Worm (Caenorhabditis elegans) whole organism, late embryonic: ENCODE data around the gene str-263.
"Not testable (repeated sequence)": the region's sequence is repeated elsewhere in the genome, so short reads cannot be mapped to it uniquely, and the experiment has no call there.

Experiments used
- fkh-10 ChIP-seq: fragments of 150-350 bp; optimal IDR thresholded peaks from 2 replicates; lab custom pipeline; 2014; ENCODE audit warnings: missing biosample characterization, missing genetic modification reagents, missing genetic modification characterization
- hlh-15 ChIP-seq: sonication (generic microtip); optimal IDR thresholded peaks from 2 replicates; lab custom pipeline; 2016; ENCODE audit warnings: missing genetic modification characterization, missing compliant biosample characterization
- hlh-30 ChIP-seq: sonication (generic microtip); optimal IDR thresholded peaks from 2 replicates; lab custom pipeline; 2017; ENCODE audit warnings: antibody characterized with exemption, missing genetic modification characterization, missing compliant biosample characterization; ENCODE audit not compliant: insufficient read depth
- nfya-1 ChIP-seq: sonication (generic microtip); optimal IDR thresholded peaks from 2 replicates; lab custom pipeline; 2017; ENCODE audit warnings: missing genetic modification characterization, mild to moderate bottlenecking, missing compliant biosample characterization, antibody characterized with exemption, moderate library complexity

DNA sequence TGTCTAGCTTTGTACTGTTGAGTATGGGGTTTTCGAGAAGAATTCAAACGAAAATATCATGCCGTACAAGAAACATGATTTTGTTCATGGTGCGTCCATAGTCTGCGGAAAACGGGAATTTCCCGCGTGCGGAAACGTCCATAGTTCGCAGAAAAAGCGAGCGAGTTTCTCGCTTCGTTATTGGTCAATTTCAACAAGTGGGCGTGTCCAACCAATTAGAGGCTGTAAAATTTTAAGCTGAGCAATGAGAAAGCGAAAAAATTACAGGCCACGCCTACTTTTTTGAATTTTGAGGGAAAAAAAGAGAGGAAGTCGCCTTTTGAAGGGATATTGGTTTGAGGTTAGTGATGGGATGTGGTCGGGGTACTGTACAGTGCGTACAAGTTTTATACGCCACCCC is 31.5 kb upstream of the str-263 start:
- TF ChIP-seq fkh-10 (GFP tag; lab: Kevin White, UChicago); hlh-30 (tag; lab: Kevin White, UChicago); hlh-15 (tag; lab: Kevin White, UChicago): not testable (repeated sequence)
- peak; percentile 30 for TF ChIP-seq nfya-1 (tag; lab: Kevin White, UChicago)
